Worm (Caenorhabditis elegans) whole organism, young adult: Measurements from ENCODE around the gene F26A10.2.

ENCODE experiments used
- F10E7.11 ChIP-seq: sonication (generic microtip); optimal IDR thresholded peaks from 2 replicates; lab custom pipeline; 2017; ENCODE audit warnings: mild to moderate bottlenecking, missing genetic modification characterization, moderate library complexity, missing compliant biosample characterization
- F49E8.2 ChIP-seq: sonication (generic microtip); optimal IDR thresholded peaks from 3 replicates; lab custom pipeline; 2017; ENCODE audit warnings: missing genetic modification characterization, mild to moderate bottlenecking, missing compliant biosample characterization, antibody characterized with exemption, moderate library complexity; ENCODE audit not compliant: insufficient read depth
- aptf-2 ChIP-seq: fragments of 200-800 bp; sonication (Bioruptor generic); conservative IDR thresholded peaks from 2 replicates; pipeline ENCODE4 v1.3.6; 2022; ENCODE audit warnings: missing genetic modification reagents, missing genetic modification characterization, missing compliant biosample characterization
- attf-5 ChIP-seq: fragments of 200-800 bp; sonication (Bioruptor generic); optimal IDR thresholded peaks from 2 replicates; lab custom pipeline; 2018; ENCODE audit warnings: mild to moderate bottlenecking, missing genetic modification characterization, missing compliant biosample characterization
- dpl-1 ChIP-seq: fragments of 150-350 bp; optimal IDR thresholded peaks from 2 replicates; lab custom pipeline; 2014; ENCODE audit warnings: missing biosample characterization, missing genetic modification reagents, missing genetic modification characterization
- egl-18 ChIP-seq: fragments of 200-800 bp; sonication (Bioruptor generic); IDR thresholded peaks from 2 replicates; pipeline ENCODE4 v1.3.6; 2022; ENCODE audit warnings: missing genetic modification reagents, missing genetic modification characterization, missing compliant biosample characterization
- lin-40 ChIP-seq: sonication (generic microtip); optimal IDR thresholded peaks from 2 replicates; lab custom pipeline; 2016; ENCODE audit warnings: missing genetic modification characterization, mild to moderate bottlenecking, missing compliant biosample characterization, missing genotype, missing genetic modification reagents
- mel-28 ChIP-seq: sonication (generic microtip); optimal IDR thresholded peaks from 2 replicates; lab custom pipeline; 2016; ENCODE audit warnings: borderline replicate concordance, mild to moderate bottlenecking, missing genetic modification characterization, missing compliant biosample characterization
- snpc-4 ChIP-seq, 5 experiments: fragments of 150-350 bp in 1 of 5; sonication (generic microtip) in 4 of 5; optimal IDR thresholded peaks; 2 replicates each; lab custom pipeline; 2014 to 2018; ENCODE audit warnings: missing genetic modification characterization in 5 of 5, missing biosample characterization in 3 of 5, antibody characterized with exemption in 2 of 5, mild to moderate bottlenecking in 2 of 5, missing compliant biosample characterization in 2 of 5, missing genotype in 2 of 5, moderate library complexity in 2 of 5, missing genetic modification reagents in 1 of 5
- ztf-25 ChIP-seq: fragments of 200-800 bp; sonication (Bioruptor generic); IDR thresholded peaks from 2 replicates; pipeline ENCODE4 v1.3.6; 2022; ENCODE audit warnings: missing genetic modification reagents, missing genetic modification characterization, missing compliant biosample characterization
- ztf-28 ChIP-seq: fragments of 200-800 bp; sonication (Bioruptor generic); IDR thresholded peaks from 2 replicates; pipeline ENCODE4 v1.3.6; 2022; ENCODE audit warnings: missing genetic modification reagents, missing genetic modification characterization, missing compliant biosample characterization

- TF ChIP-seq dpl-1 (GFP tag; lab: Kevin White, UChicago) (no peak), snpc-4 (GFP tag; optimal IDR thresholded peaks at IDR 0.05; lab: Kevin White, UChicago) (no peak), snpc-4 (tag; optimal IDR thresholded peaks at IDR 0.05; lab: Kevin White, UChicago) (no peak), egl-18 (GFP tag; lab: Robert Waterston, UW) (no peak), lin-40 (tag; lab: Kevin White, UChicago) (no peak), mel-28 (tag; lab: Kevin White, UChicago) (no peak), F49E8.2 (tag; lab: Kevin White, UChicago) (no peak), aptf-2 (GFP tag; lab: Robert Waterston, UW) (no peak), ztf-25 (no peak), attf-5 (GFP tag; lab: Kevin White, UChicago) (no peak), ztf-28 (no peak), F10E7.11 (tag; lab: Kevin White, UChicago) (no peak)
These were observed 54.5 kb downstream of the F26A10.2 start for ce11 chrX:7590756-7591155.
